Fruit fly (Drosophila melanogaster): ENCODE results near the gene CG17027.

The CG17027 gene

dm6 chr3L:15956448-15957010, 23.4 kb upstream of the CG17027 start, which contains the start of gene elgi (continued):
- TF ChIP-seq CG8319 (GFP tag; optimal IDR thresholded peaks at IDR 0.05) (peak; percentile 20), pdm3 (GFP tag; optimal IDR thresholded peaks at IDR 0.05) (no peak), Hr39 (GFP tag; optimal IDR thresholded peaks at IDR 0.05) (no peak), CG11902 (GFP tag; optimal IDR thresholded peaks at IDR 0.05) (no peak), lz (GFP tag; optimal IDR thresholded peaks at IDR 0.05) (peak; percentile 68), CG6276 (GFP tag; optimal IDR thresholded peaks at IDR 0.05) (no peak), esn (GFP tag; optimal IDR thresholded peaks at IDR 0.05) (peak; percentile 78), CG11294 (GFP tag; IDR thresholded peaks at IDR 0.05) (no peak), CG31627 (GFP tag; optimal IDR thresholded peaks at IDR 0.05) (peak; percentile 73), CG32006 (GFP tag; optimal IDR thresholded peaks at IDR 0.05) (peak; percentile 46), Sox102F (GFP tag; optimal IDR thresholded peaks at IDR 0.05) (peak; percentile 69), fd85E (GFP tag; optimal IDR thresholded peaks at IDR 0.05) (no peak), Hr38 (GFP tag; optimal IDR thresholded peaks at IDR 0.05) (no peak), CG11762 (GFP tag; optimal IDR thresholded peaks at IDR 0.05; ENCODE audit: insufficient read depth) (peak; percentile 16), CG34406 (GFP tag; optimal IDR thresholded peaks at IDR 0.05) (peak; percentile 22), CG6854 (GFP tag; optimal IDR thresholded peaks at IDR 0.05) (peak; percentile 1), CG6808 (GFP tag; optimal IDR thresholded peaks at IDR 0.05) (peak; percentile 42), achi (GFP tag; optimal IDR thresholded peaks at IDR 0.05) (peak; percentile 42), net (GFP tag; optimal IDR thresholded peaks at IDR 0.05) (peak; percentile 53), eg (GFP tag; IDR thresholded peaks at IDR 0.05) (peak; percentile 37; the same call in 1 of the 3 replicates), Blimp-1 (GFP tag; optimal IDR thresholded peaks at IDR 0.05) (peak; percentile 4), CG7368 (GFP tag; optimal IDR thresholded peaks at IDR 0.05) (no peak), CG1621 (tag; optimal IDR thresholded peaks at IDR 0.05) (peak; percentile 16), topi (GFP tag; optimal IDR thresholded peaks at IDR 0.05) (peak; percentile 76), svp (GFP tag) (peak; percentile 85), ss (GFP tag; optimal IDR thresholded peaks at IDR 0.05) (peak in 1 of 2 experiments; percentile 56), CG10669 (GFP tag; optimal IDR thresholded peaks at IDR 0.05) (no peak), salr (GFP tag; optimal IDR thresholded peaks at IDR 0.05) (peak in 1 of 2 experiments; percentile 5), Sox14 (GFP tag; optimal IDR thresholded peaks at IDR 0.05) (peak; percentile 69), CG9139 (GFP tag; optimal IDR thresholded peaks at IDR 0.05) (no peak), CG8632 (GFP tag; optimal IDR thresholded peaks at IDR 0.05) (peak; percentile 37), fd59A (GFP tag; optimal IDR thresholded peaks at IDR 0.05) (no peak)

dm6 chr3L:15958612-15959315, 21.1 kb upstream of the CG17027 start, which contains the start of gene CG17032:
Gene CG17032, plus strand, starts transcription at chr3L:15958843.
- TF ChIP-seq fd59A (GFP tag; optimal IDR thresholded peaks at IDR 0.05): no peak
- peak; percentile 29 for TF ChIP-seq net (GFP tag; optimal IDR thresholded peaks at IDR 0.05)
- peak in 1 of 2 experiments; percentile 49 for TF ChIP-seq ss (GFP tag; optimal IDR thresholded peaks at IDR 0.05)
- peak; percentile 99 for TF ChIP-seq Blimp-1 (GFP tag; optimal IDR thresholded peaks at IDR 0.05)
- TF ChIP-seq Eip93F (GFP tag; optimal IDR thresholded peaks at IDR 0.05): no peak
- no peak for TF ChIP-seq CG6792 (GFP tag; optimal IDR thresholded peaks at IDR 0.05)
- TF ChIP-seq Lpt (GFP tag; optimal IDR thresholded peaks at IDR 0.05): peak; percentile 35
- TF ChIP-seq dsx (GFP tag; optimal IDR thresholded peaks at IDR 0.05; ENCODE audit: poor library complexity, severe bottlenecking): peak; percentile 94
- peak; percentile 81 for TF ChIP-seq CG1621 (tag; optimal IDR thresholded peaks at IDR 0.05)
- TF ChIP-seq Sox102F (GFP tag; optimal IDR thresholded peaks at IDR 0.05): peak; percentile 18
- TF ChIP-seq eg (GFP tag; IDR thresholded peaks at IDR 0.05): 0 out of 3 replicates have a peak, but pooled peaks have one; percentile 16
- TF ChIP-seq CG6854 (GFP tag; optimal IDR thresholded peaks at IDR 0.05): peak; percentile 68
- no peak for TF ChIP-seq Met (GFP tag; optimal IDR thresholded peaks at IDR 0.05)
- TF ChIP-seq Eip78C (GFP tag): peak; percentile 83

Data from whole organism, prepupa.